Fruit fly (Drosophila melanogaster): Measurements from ENCODE around the gene LManI.

Gene LManI

DNA sequence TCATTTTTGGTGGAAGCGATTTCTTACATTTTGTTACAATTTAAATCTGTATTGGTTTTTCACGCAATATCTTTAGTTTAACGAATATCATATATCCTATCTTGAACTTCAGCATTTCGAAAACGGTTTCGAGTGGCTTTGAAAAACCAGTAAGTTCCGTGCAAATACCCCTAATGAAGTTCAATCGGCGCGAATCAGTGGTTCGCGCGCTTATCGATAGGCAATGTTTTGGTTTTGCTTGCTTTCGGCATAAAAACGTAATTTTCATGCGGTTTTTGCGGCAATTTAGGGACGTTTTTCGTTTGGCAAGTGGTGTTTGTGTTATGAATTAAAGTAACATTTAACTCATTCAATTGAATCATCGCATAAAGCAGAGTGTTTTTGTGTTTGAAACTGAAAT, 19.8 kb upstream of the LManI start, which contains the start of gene RluA-2:
RluA-2 (plus strand) TSS at position 195 of the 400 bp plus-strand sequence.
- TF ChIP-seq Smox (GFP tag; optimal IDR thresholded peaks at IDR 0.05) = no peak

DNA sequence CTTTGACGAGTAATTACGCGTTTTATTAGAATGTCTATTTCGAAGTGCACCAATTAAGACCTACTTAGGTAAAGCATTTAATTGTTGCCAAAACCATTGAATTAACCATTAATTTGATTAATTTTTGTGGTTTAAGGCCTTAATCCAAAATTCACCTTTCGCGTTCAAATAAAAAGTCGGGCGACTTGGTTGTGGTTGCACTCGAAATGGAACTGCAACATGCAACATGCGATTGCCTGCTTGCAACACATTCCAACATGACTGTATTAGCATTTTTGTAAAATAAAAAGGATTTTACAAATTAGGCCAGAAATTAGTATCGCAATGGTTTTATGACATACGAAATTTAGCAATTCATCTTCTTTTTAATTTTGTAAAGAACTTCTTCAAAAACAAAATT, 17.8 kb upstream of the LManI start:
- TF ChIP-seq Sox15 (GFP tag; optimal IDR thresholded peaks at IDR 0.05) (no peak), esn (GFP tag; optimal IDR thresholded peaks at IDR 0.05) (no peak), CG31627 (GFP tag; optimal IDR thresholded peaks at IDR 0.05) (no peak), salr (GFP tag; optimal IDR thresholded peaks at IDR 0.05) (no peak), acj6 (GFP tag; optimal IDR thresholded peaks at IDR 0.05) (no peak), CG34406 (GFP tag; optimal IDR thresholded peaks at IDR 0.05) (no peak), CG11902 (GFP tag; optimal IDR thresholded peaks at IDR 0.05) (no peak), achi (GFP tag; optimal IDR thresholded peaks at IDR 0.05) (no peak), CG6854 (GFP tag; optimal IDR thresholded peaks at IDR 0.05) (no peak), Eip93F (GFP tag; optimal IDR thresholded peaks at IDR 0.05) (no peak)

DNA sequence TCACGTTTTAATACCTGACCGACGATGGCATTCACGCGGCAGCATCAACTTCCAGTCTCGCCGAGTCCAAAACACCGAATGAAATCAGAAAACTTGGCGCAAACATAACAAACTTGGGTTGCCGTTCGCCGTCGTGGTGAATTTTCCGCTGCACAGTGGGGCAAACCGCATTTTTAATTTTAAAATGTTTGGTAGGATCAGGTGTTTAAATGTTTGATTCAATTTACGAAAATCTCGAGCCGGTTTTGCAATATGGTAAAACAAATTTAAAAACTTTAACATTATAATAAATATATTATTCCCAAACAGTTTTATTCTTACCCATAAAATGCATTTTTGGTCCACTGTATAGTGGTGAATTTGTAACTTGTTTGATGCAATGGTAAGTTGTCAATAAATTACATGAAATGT, 17.2 kb upstream of the LManI start, which contains the start of gene RluA-1:
RluA-1 (minus strand) TSS at position 82 of the 411 bp plus-strand sequence.
- TF ChIP-seq CG11294 (GFP tag; IDR thresholded peaks at IDR 0.05) (peak; percentile 98), vri (GFP tag; optimal IDR thresholded peaks at IDR 0.05) (no peak), CG34406 (GFP tag; optimal IDR thresholded peaks at IDR 0.05) (peak; percentile 96), CG1621 (tag; optimal IDR thresholded peaks at IDR 0.05) (peak; percentile 96), dsx (GFP tag; optimal IDR thresholded peaks at IDR 0.05; ENCODE audit: poor library complexity, severe bottlenecking) (peak; percentile 96), Eip93F (GFP tag; optimal IDR thresholded peaks at IDR 0.05) (peak; percentile 85), Sox15 (GFP tag; optimal IDR thresholded peaks at IDR 0.05) (peak; percentile 92), CG3032 (tag; optimal IDR thresholded peaks at IDR 0.05) (peak; percentile 97), spab (GFP tag; optimal IDR thresholded peaks at IDR 0.05) (peak; percentile 96), topi (GFP tag; optimal IDR thresholded peaks at IDR 0.05) (peak; percentile 93), Lpt (GFP tag; optimal IDR thresholded peaks at IDR 0.05) (peak; percentile 97), CG7368 (GFP tag; optimal IDR thresholded peaks at IDR 0.05) (peak; percentile 94), acj6 (GFP tag; optimal IDR thresholded peaks at IDR 0.05) (peak; percentile 97), CG6808 (GFP tag; optimal IDR thresholded peaks at IDR 0.05) (peak; percentile 94), esn (GFP tag; optimal IDR thresholded peaks at IDR 0.05) (peak; percentile 94), achi (GFP tag; optimal IDR thresholded peaks at IDR 0.05) (peak; percentile 96), Eip75B (GFP tag; optimal IDR thresholded peaks at IDR 0.05) (peak; percentile 90), cyc (GFP tag; optimal IDR thresholded peaks at IDR 0.05) (peak; percentile 90), CG3919 (GFP tag; optimal IDR thresholded peaks at IDR 0.05) (peak; percentile 97), CG10669 (GFP tag; optimal IDR thresholded peaks at IDR 0.05) (peak; percentile 98), Sox14 (GFP tag; optimal IDR thresholded peaks at IDR 0.05) (peak; percentile 94), Ets21C (GFP tag; optimal IDR thresholded peaks at IDR 0.05) (peak; percentile 83), fd59A (GFP tag; optimal IDR thresholded peaks at IDR 0.05) (peak; percentile 96), CG31627 (GFP tag; optimal IDR thresholded peaks at IDR 0.05) (peak; percentile 86), CG8632 (GFP tag; optimal IDR thresholded peaks at IDR 0.05) (peak; percentile 96), Ets96B (tag; optimal IDR thresholded peaks at IDR 0.05) (peak; percentile 98), CG6276 (GFP tag; optimal IDR thresholded peaks at IDR 0.05) (peak; percentile 99), CG6854 (GFP tag; optimal IDR thresholded peaks at IDR 0.05) (peak; percentile 79), Smox (GFP tag; optimal IDR thresholded peaks at IDR 0.05) (peak; percentile 93), Eip78C (GFP tag) (peak; percentile 99), CG11902 (GFP tag; optimal IDR thresholded peaks at IDR 0.05) (peak; percentile 84), CG4318 (GFP tag; optimal IDR thresholded peaks at IDR 0.05) (peak; percentile 97), CG11762 (GFP tag; optimal IDR thresholded peaks at IDR 0.05; ENCODE audit: insufficient read depth) (peak; percentile 97), CG9139 (GFP tag; optimal IDR thresholded peaks at IDR 0.05) (peak; percentile 93), ss (GFP tag; optimal IDR thresholded peaks at IDR 0.05) (peak; percentile 93 to 96), CG10631 (GFP tag; optimal IDR thresholded peaks at IDR 0.05) (peak; percentile 98), CG32006 (GFP tag; optimal IDR thresholded peaks at IDR 0.05) (peak; percentile 99), net (GFP tag; optimal IDR thresholded peaks at IDR 0.05) (peak; percentile 98), CG16779 (tag; optimal IDR thresholded peaks at IDR 0.05) (peak; percentile 93), lz (GFP tag; optimal IDR thresholded peaks at IDR 0.05) (peak; percentile 91), salr (GFP tag; optimal IDR thresholded peaks at IDR 0.05) (peak; percentile 94 to 96), Blimp-1 (GFP tag; optimal IDR thresholded peaks at IDR 0.05) (peak; percentile 82), OdsH (GFP tag; optimal IDR thresholded peaks at IDR 0.05) (peak; percentile 97), Hr4 (GFP tag; optimal IDR thresholded peaks at IDR 0.05) (peak; percentile 98), Gug (GFP tag; IDR thresholded peaks at IDR 0.05) (peak; percentile 99)

Data from whole organism, prepupa.